Fruit fly (Drosophila melanogaster): ENCODE results near the gene b.

dm6 chr2L:13783264-13784154 is 37.5 kb upstream of the b start, which contains the start of gene Eato:
- TF ChIP-seq insv (optimal IDR thresholded peaks at IDR 0.05) (no peak), h (optimal IDR thresholded peaks at IDR 0.05) (no peak), Sin3A (optimal IDR thresholded peaks at IDR 0.05) (no peak), psq (optimal IDR thresholded peaks at IDR 0.05) (no peak), ttk (optimal IDR thresholded peaks at IDR 0.05) (no peak), Myc (optimal IDR thresholded peaks at IDR 0.05) (no peak)

Measured in Kc167 (cell line).